Worm (Caenorhabditis elegans) whole organism, L2 larva: ENCODE data around the gene T18D3.6.

Experiments used
- R02D3.7 ChIP-seq: fragments of 150-350 bp; optimal IDR thresholded peaks from 2 replicates; lab custom pipeline; 2014; ENCODE audit warnings: missing biosample characterization, missing genetic modification characterization
- dmd-4 ChIP-seq: sonication (generic microtip); optimal IDR thresholded peaks from 2 replicates; lab custom pipeline; 2017; ENCODE audit warnings: missing biosample characterization, missing genetic modification characterization
- elt-1 ChIP-seq: fragments of 150-350 bp; optimal IDR thresholded peaks from 2 replicates; lab custom pipeline; 2014; ENCODE audit warnings: missing biosample characterization, missing genetic modification characterization
- lin-39 ChIP-seq: fragments of 150-350 bp; optimal IDR thresholded peaks from 2 replicates; lab custom pipeline; 2014; ENCODE audit warnings: missing biosample characterization, missing genetic modification reagents, missing genetic modification characterization
- mab-5 ChIP-seq: fragments of 150-350 bp; optimal IDR thresholded peaks from 2 replicates; lab custom pipeline; 2014; ENCODE audit warnings: missing biosample characterization, missing genetic modification characterization
- nhr-23 ChIP-seq: fragments of 150-350 bp; optimal IDR thresholded peaks from 2 replicates; lab custom pipeline; 2014; ENCODE audit warnings: missing biosample characterization, missing genetic modification reagents, missing genetic modification characterization
- nhr-237 ChIP-seq: fragments of 150-350 bp; optimal IDR thresholded peaks from 2 replicates; lab custom pipeline; 2014; ENCODE audit warnings: missing biosample characterization, missing genetic modification characterization
- nhr-25 ChIP-seq: fragments of 150-350 bp; sonication (generic microtip); optimal IDR thresholded peaks from 3 replicates; lab custom pipeline; 2014; ENCODE audit warnings: missing biosample characterization, missing genetic modification characterization
- nhr-77 ChIP-seq: fragments of 150-350 bp; optimal IDR thresholded peaks from 2 replicates; lab custom pipeline; 2014; ENCODE audit warnings: missing biosample characterization, missing genetic modification characterization
- unc-62 ChIP-seq: fragments of 150-350 bp; optimal IDR thresholded peaks from 2 replicates; lab custom pipeline; 2014; ENCODE audit warnings: missing biosample characterization, missing genetic modification reagents, missing genetic modification characterization
- ztf-11 ChIP-seq: sonication (generic microtip); optimal IDR thresholded peaks from 2 replicates; lab custom pipeline; 2017; ENCODE audit warnings: missing biosample characterization, missing genetic modification characterization

ce11 chrX:12438266-12438665, 11.4 kb upstream of the T18D3.6 start:
- TF ChIP-seq elt-1 (tag; lab: Kevin White, UChicago) (no peak), lin-39 (tag; lab: Kevin White, UChicago) (no peak), nhr-25 (tag; lab: Kevin White, UChicago) (no peak), R02D3.7 (no peak), nhr-237 (tag; lab: Kevin White, UChicago) (no peak), mab-5 (tag; lab: Kevin White, UChicago) (no peak), dmd-4 (tag; lab: Kevin White, UChicago) (no peak), unc-62 (no peak), nhr-23 (no peak), nhr-77 (tag; lab: Kevin White, UChicago) (no peak), ztf-11 (no peak)
